Fruit fly (Drosophila melanogaster) whole organism, pupa: Measurements from ENCODE around the gene Pat1.

Experiments used
- CG10348 ChIP-seq: fragments of 200-800 bp; sonication (Bioruptor generic); IDR thresholded peaks from 2 replicates; pipeline ENCODE4 v1.3.6; 2022; ENCODE audit warnings: missing biosample characterization, missing genetic modification characterization
- CG12605 ChIP-seq: fragments of 200-800 bp; sonication (Bioruptor generic); IDR thresholded peaks from 2 replicates; pipeline ENCODE4 v1.3.6; 2022; ENCODE audit warnings: missing biosample characterization, missing genetic modification characterization
- CG13204 ChIP-seq: fragments of 200-800 bp; sonication (Bioruptor generic); optimal IDR thresholded peaks from 2 replicates; lab custom pipeline; 2018; ENCODE audit warnings: missing biosample characterization, mild to moderate bottlenecking, missing genetic modification characterization, moderate library complexity
- CG14655 ChIP-seq: fragments of 200-800 bp; sonication (Bioruptor generic); optimal IDR thresholded peaks from 3 replicates; lab custom pipeline; 2017; ENCODE audit warnings: mild to moderate bottlenecking, missing biosample characterization, missing genetic modification reagents, missing genetic modification characterization
- CG15710 ChIP-seq: fragments of 200-800 bp; sonication (Bioruptor generic); optimal IDR thresholded peaks from 2 replicates; lab custom pipeline; 2018; ENCODE audit warnings: missing biosample characterization, mild to moderate bottlenecking, missing genetic modification characterization, moderate library complexity
- CG17806 ChIP-seq: fragments of 200-800 bp; sonication (Bioruptor generic); optimal IDR thresholded peaks from 2 replicates; lab custom pipeline; 2018; ENCODE audit warnings: missing biosample characterization, mild to moderate bottlenecking, missing genetic modification characterization, moderate library complexity
- CG32121 ChIP-seq: fragments of 200-800 bp; sonication (Bioruptor generic); IDR thresholded peaks from 2 replicates; pipeline ENCODE4 v1.3.6; 2022; ENCODE audit warnings: missing biosample characterization, missing genetic modification characterization
- CG34367 ChIP-seq: fragments of 200-800 bp; sonication (Bioruptor generic); optimal IDR thresholded peaks from 2 replicates; lab custom pipeline; 2018; ENCODE audit warnings: missing biosample characterization, mild to moderate bottlenecking, missing genetic modification characterization
- CG4496 ChIP-seq: fragments of 200-800 bp; sonication (Bioruptor generic); IDR thresholded peaks from 3 replicates; pipeline ENCODE4 v1.3.6; 2022; ENCODE audit warnings: missing biosample characterization, missing genetic modification characterization
- CG8159 ChIP-seq: fragments of 200-800 bp; sonication (Bioruptor generic); optimal IDR thresholded peaks from 3 replicates; lab custom pipeline; 2018; ENCODE audit warnings: missing biosample characterization, mild to moderate bottlenecking, missing genetic modification characterization, moderate library complexity
- CG8301 ChIP-seq: fragments of 200-800 bp; sonication (Bioruptor generic); optimal IDR thresholded peaks from 2 replicates; lab custom pipeline; 2018; ENCODE audit warnings: missing biosample characterization, mild to moderate bottlenecking, missing genetic modification characterization
- CG9948 ChIP-seq: fragments of 200-800 bp; sonication (Bioruptor generic); optimal IDR thresholded peaks from 2 replicates; lab custom pipeline; 2018; ENCODE audit warnings: missing biosample characterization, mild to moderate bottlenecking, missing genetic modification characterization, moderate library complexity
- D1 ChIP-seq: fragments of 200-800 bp; sonication (Bioruptor generic); optimal IDR thresholded peaks from 2 replicates; lab custom pipeline; 2018; ENCODE audit warnings: missing biosample characterization, mild to moderate bottlenecking, missing genetic modification characterization, moderate library complexity
- EcR ChIP-seq: fragments of 200-800 bp; sonication (Bioruptor generic); optimal IDR thresholded peaks from 3 replicates; lab custom pipeline; 2019; ENCODE audit warnings: missing biosample characterization, missing genetic modification characterization, mild to moderate bottlenecking, moderate library complexity, missing genetic modification reagents
- Ets98B ChIP-seq: fragments of 200-800 bp; sonication (Bioruptor generic); IDR thresholded peaks from 2 replicates; pipeline ENCODE4 v1.3.6; 2022; ENCODE audit warnings: missing biosample characterization, missing genetic modification characterization
- Pif1A ChIP-seq: fragments of 200-800 bp; sonication (Bioruptor generic); optimal IDR thresholded peaks from 3 replicates; lab custom pipeline; 2016; ENCODE audit warnings: missing biosample characterization, missing genetic modification characterization
- Pif1B ChIP-seq: fragments of 200-800 bp; sonication (Bioruptor generic); optimal IDR thresholded peaks from 3 replicates; lab custom pipeline; 2016; ENCODE audit warnings: missing biosample characterization, missing genetic modification characterization
- Snoo ChIP-seq: fragments of 200-800 bp; sonication (Bioruptor generic); optimal IDR thresholded peaks from 3 replicates; lab custom pipeline; 2017; ENCODE audit warnings: missing biosample characterization, mild to moderate bottlenecking, missing genetic modification characterization, inconsistent platforms
- fd96Ca ChIP-seq: fragments of 200-800 bp; sonication (Bioruptor generic); IDR thresholded peaks from 3 replicates; pipeline ENCODE4 v1.3.6; 2022; ENCODE audit warnings: missing biosample characterization, missing genetic modification characterization
- gl ChIP-seq: fragments of 200-800 bp; sonication (Bioruptor generic); optimal IDR thresholded peaks from 2 replicates; lab custom pipeline; 2018; ENCODE audit warnings: missing biosample characterization, mild to moderate bottlenecking, missing genetic modification characterization
- rn ChIP-seq: fragments of 200-800 bp; sonication (Bioruptor generic); IDR thresholded peaks from 2 replicates; pipeline ENCODE4 v1.3.6; 2022; ENCODE audit warnings: missing biosample characterization, missing genetic modification characterization

Gene Pat1

DNA sequence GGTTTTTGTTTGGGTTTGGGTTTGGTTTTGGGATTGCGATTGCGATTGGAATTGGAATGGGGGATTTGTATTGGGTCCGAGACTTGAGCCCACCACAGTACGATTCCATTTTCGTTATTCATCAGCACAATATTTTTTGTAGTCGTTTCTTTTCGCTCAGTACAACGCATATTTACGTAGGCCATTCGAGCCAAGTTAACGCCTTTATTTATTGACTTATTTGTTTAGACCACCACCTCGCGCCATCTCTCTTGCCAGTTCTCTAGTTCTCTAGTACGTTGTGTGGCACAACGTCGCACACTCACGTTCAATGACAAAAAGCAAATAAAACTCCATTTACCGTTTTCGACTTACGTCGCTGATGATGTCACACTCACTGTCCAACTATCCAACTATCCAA, 14.1 kb downstream of the Pat1 start:
- TF ChIP-seq D1 (no peak), CG17806 (tag; lab: Kevin White, UChicago) (no peak), CG4496 (GFP tag; lab: Robert Waterston, UW) (no peak; the same call in 2 of the 3 replicates), CG9948 (tag; lab: Kevin White, UChicago) (no peak), Snoo (tag; lab: Kevin White, UChicago) (no peak), gl (no peak)

dm6 chrX:6611831-6612230, 21.3 kb downstream of the Pat1 start:
- TF ChIP-seq rn (no peak), CG9948 (tag; lab: Kevin White, UChicago) (no peak), Ets98B (GFP tag; lab: Robert Waterston, UW) (no peak), CG8159 (tag; lab: Kevin White, UChicago) (no peak), CG8301 (tag; lab: Kevin White, UChicago) (no peak), CG15710 (tag; lab: Kevin White, UChicago) (no peak)

DNA sequence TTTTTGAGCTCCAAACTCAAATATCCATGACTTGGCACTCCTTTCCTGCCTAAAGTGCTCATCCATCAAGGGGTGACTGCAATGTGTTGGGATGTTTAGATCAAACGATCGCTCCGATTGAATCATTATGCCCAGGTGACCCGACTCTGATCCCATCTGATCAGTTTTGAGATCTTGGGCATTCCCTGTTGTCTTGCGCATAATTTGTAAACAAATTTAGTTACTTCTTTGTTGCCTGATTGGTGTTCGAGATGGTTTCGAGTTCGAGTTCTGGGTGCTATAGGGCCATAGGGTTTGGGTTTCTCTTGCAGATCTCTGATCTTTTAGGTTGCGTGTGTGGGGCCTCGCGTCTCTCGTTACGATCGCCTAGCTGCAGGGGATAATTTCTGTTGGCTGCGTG, 21.9 kb downstream of the Pat1 start:
- TF ChIP-seq CG13204 = no peak
- TF ChIP-seq CG15710 (tag; lab: Kevin White, UChicago) = no peak
- no peak for TF ChIP-seq CG8159 (tag; lab: Kevin White, UChicago)
- TF ChIP-seq CG34367 = no peak
- no peak for TF ChIP-seq rn
- no peak for TF ChIP-seq Pif1B (GFP tag; lab: Kevin White, UChicago)

DNA sequence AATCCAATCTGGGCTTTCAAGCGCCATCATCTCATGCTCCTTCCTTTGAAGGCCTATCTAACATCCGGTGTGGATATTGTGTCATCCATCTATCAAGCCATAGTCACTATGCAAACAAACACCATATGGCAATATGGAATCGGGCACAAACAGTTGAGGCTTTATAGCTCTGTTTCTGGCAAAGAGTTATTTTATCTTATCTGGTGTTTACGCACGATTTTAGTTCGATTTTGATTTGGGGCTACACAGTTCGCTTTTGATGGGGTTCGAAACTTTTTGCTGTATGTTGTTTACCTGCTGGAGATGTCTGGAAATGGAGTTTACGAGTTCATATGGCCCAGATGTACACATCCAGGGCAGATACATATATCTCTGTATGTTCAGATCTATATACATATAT, 23.0 kb downstream of the Pat1 start:
- TF ChIP-seq gl (no peak), CG9948 (tag; lab: Kevin White, UChicago) (no peak), Pif1A (GFP tag; lab: Kevin White, UChicago) (no peak), Ets98B (GFP tag; lab: Robert Waterston, UW) (no peak), CG13204 (no peak), CG17806 (tag; lab: Kevin White, UChicago) (no peak), CG10348 (no peak), CG15710 (tag; lab: Kevin White, UChicago) (no peak), Pif1B (GFP tag; lab: Kevin White, UChicago) (no peak), fd96Ca (no peak), Snoo (tag; lab: Kevin White, UChicago) (no peak), CG14655 (GFP tag; lab: Kevin White, UChicago) (no peak), CG8301 (tag; lab: Kevin White, UChicago) (no peak), rn (no peak), CG34367 (no peak), EcR (GFP tag; lab: Kevin White, UChicago) (no peak), CG32121 (GFP tag; lab: Robert Waterston, UW) (no peak)

DNA sequence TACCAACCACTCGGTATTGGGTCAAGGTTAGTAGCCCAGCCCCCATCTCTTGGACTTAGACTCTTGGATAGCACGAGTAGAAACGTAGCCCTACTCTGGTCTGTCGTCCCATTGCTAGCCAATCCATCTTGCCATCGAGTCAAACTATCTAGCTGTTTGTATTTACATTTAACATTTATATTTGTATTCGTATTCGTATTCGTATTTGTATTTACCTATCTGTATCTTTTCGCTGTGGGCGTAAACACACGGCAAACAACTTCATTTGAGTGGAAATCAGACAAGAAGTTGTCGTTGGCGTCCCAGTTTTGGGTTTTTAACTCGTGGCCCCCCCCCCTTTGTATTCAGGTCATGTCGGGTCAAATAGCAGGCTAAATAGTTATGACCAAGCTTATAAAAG, 23.7 kb downstream of the Pat1 start:
- TF ChIP-seq CG9948 (tag; lab: Kevin White, UChicago) = no peak
- no peak for TF ChIP-seq CG15710 (tag; lab: Kevin White, UChicago)
- TF ChIP-seq CG34367 = no peak
- no peak for TF ChIP-seq CG4496 (GFP tag; lab: Robert Waterston, UW)
- no peak for TF ChIP-seq CG14655 (GFP tag; lab: Kevin White, UChicago)
- no peak for TF ChIP-seq D1
- no peak for TF ChIP-seq Ets98B (GFP tag; lab: Robert Waterston, UW)
- TF ChIP-seq, all 21 proteins: peak for 0

- TF ChIP-seq CG4496 (GFP tag; lab: Robert Waterston, UW) (peak; percentile 54; the same call in 2 of the 3 replicates), D1 (no peak), CG32121 (GFP tag; lab: Robert Waterston, UW) (peak; percentile 49; the same call in 1 of the 2 replicates), CG17806 (tag; lab: Kevin White, UChicago) (no peak), Pif1B (GFP tag; lab: Kevin White, UChicago) (no peak), rn (0 out of 2 replicates have a peak, but pooled peaks have one; percentile 16), CG15710 (tag; lab: Kevin White, UChicago) (peak; percentile 25), CG8159 (tag; lab: Kevin White, UChicago) (peak; percentile 39), CG8301 (tag; lab: Kevin White, UChicago) (peak; percentile 34), fd96Ca (peak; percentile 49; the same call in 1 of the 3 replicates), CG10348 (no peak), CG13204 (no peak), EcR (GFP tag; lab: Kevin White, UChicago) (no peak), Pif1A (GFP tag; lab: Kevin White, UChicago) (peak; percentile 39), CG34367 (no peak), gl (no peak), CG14655 (GFP tag; lab: Kevin White, UChicago) (peak; percentile 58), CG9948 (tag; lab: Kevin White, UChicago) (peak; percentile 26), Snoo (tag; lab: Kevin White, UChicago) (no peak), CG12605 (no peak; the same call in 1 of the 2 replicates), Ets98B (GFP tag; lab: Robert Waterston, UW) (0 out of 2 replicates have a peak, but pooled peaks have one; percentile 17)
These were observed 24.9 kb downstream of the Pat1 start for dm6 chrX:6615476-6615875.

- TF ChIP-seq fd96Ca = no peak
- TF ChIP-seq Pif1A (GFP tag; lab: Kevin White, UChicago) = no peak
- TF ChIP-seq CG8159 (tag; lab: Kevin White, UChicago) = no peak
- TF ChIP-seq CG9948 (tag; lab: Kevin White, UChicago) = no peak
These were observed 26.2 kb downstream of the Pat1 start for dm6 chrX:6616771-6617170.
